Worm (Caenorhabditis elegans) whole organism, L3 larva: ENCODE data around the gene ZK1067.3.

Source experiments
- R02D3.7 ChIP-seq: fragments of 150-350 bp; optimal IDR thresholded peaks from 2 replicates; lab custom pipeline; 2014; ENCODE audit warnings: missing biosample characterization, missing genetic modification characterization
- ZK546.5 ChIP-seq: sonication (generic microtip); optimal IDR thresholded peaks from 2 replicates; lab custom pipeline; 2017; ENCODE audit warnings: missing biosample characterization, missing genetic modification characterization
- aly-2 ChIP-seq: fragments of 150-350 bp; optimal IDR thresholded peaks from 2 replicates; lab custom pipeline; 2014; ENCODE audit warnings: missing biosample characterization, missing genetic modification characterization
- ama-1 ChIP-seq: fragments of 150-350 bp; optimal IDR thresholded peaks from 2 replicates; lab custom pipeline; 2018
- ceh-16 ChIP-seq: sonication (generic microtip); optimal IDR thresholded peaks from 2 replicates; lab custom pipeline; 2017; ENCODE audit warnings: missing biosample characterization, missing genetic modification characterization
- ceh-9 ChIP-seq: sonication (generic microtip); optimal IDR thresholded peaks from 2 replicates; lab custom pipeline; 2018; ENCODE audit warnings: missing biosample characterization, missing genetic modification characterization
- daf-12 ChIP-seq: fragments of 150-350 bp; optimal IDR thresholded peaks from 2 replicates; lab custom pipeline; 2014; ENCODE audit warnings: missing biosample characterization, missing genetic modification reagents, missing genetic modification characterization
- egl-27 ChIP-seq: sonication (generic microtip); optimal IDR thresholded peaks from 4 replicates; lab custom pipeline; 2017; ENCODE audit warnings: missing biosample characterization, missing genetic modification reagents, missing genetic modification characterization
- egl-5 ChIP-seq: fragments of 150-350 bp; optimal IDR thresholded peaks from 2 replicates; lab custom pipeline; 2017; ENCODE audit warnings: missing biosample characterization, missing genetic modification reagents, missing genetic modification characterization, inconsistent platforms
- elt-1 ChIP-seq: fragments of 150-350 bp; optimal IDR thresholded peaks from 2 replicates; lab custom pipeline; 2014; ENCODE audit warnings: missing biosample characterization, missing genetic modification characterization
- elt-2 ChIP-seq: sonication (generic microtip); optimal IDR thresholded peaks from 2 replicates; lab custom pipeline; 2016; ENCODE audit warnings: missing genetic modification reagents, mild to moderate bottlenecking, missing genetic modification characterization, missing compliant biosample characterization
- elt-3 ChIP-seq, 3 experiments: fragments of 150-350 bp in 1 of 3; sonication (generic microtip) in 2 of 3; optimal IDR thresholded peaks; 2 replicates in 2 of 3; 4 replicates in 1 of 3; lab custom pipeline; 2014 to 2017; ENCODE audit warnings: missing biosample characterization in 3 of 3, missing genetic modification characterization in 3 of 3
- eor-1 ChIP-seq, 2 experiments: fragments of 150-350 bp; optimal IDR thresholded peaks; 2 replicates each; lab custom pipeline; 2014 to 2018; ENCODE audit warnings: missing biosample characterization in 2 of 2, missing genetic modification characterization in 2 of 2
- fkh-10 ChIP-seq: sonication (generic microtip); optimal IDR thresholded peaks from 2 replicates; lab custom pipeline; 2017; ENCODE audit warnings: missing biosample characterization, missing genetic modification reagents, missing genetic modification characterization
- fkh-2 ChIP-seq: fragments of 150-350 bp; optimal IDR thresholded peaks from 2 replicates; lab custom pipeline; 2014; ENCODE audit warnings: missing biosample characterization, missing genetic modification reagents, missing genetic modification characterization
- fos-1 ChIP-seq: fragments of 150-350 bp; optimal IDR thresholded peaks from 2 replicates; lab custom pipeline; 2014; ENCODE audit warnings: missing biosample characterization, missing genetic modification characterization
- hmg-11 ChIP-seq: sonication (generic microtip); optimal IDR thresholded peaks from 2 replicates; lab custom pipeline; 2016; ENCODE audit warnings: missing genetic modification characterization, missing compliant biosample characterization
- jun-1 ChIP-seq: fragments of 150-350 bp; optimal IDR thresholded peaks from 2 replicates; lab custom pipeline; 2014; ENCODE audit warnings: missing biosample characterization, missing genetic modification reagents, missing genetic modification characterization
- lin-15B ChIP-seq: fragments of 150-350 bp; optimal IDR thresholded peaks from 2 replicates; lab custom pipeline; 2014; ENCODE audit warnings: missing biosample characterization, missing genetic modification characterization
- lin-39 ChIP-seq: fragments of 150-350 bp; optimal IDR thresholded peaks from 2 replicates; lab custom pipeline; 2018; ENCODE audit warnings: missing biosample characterization, missing genetic modification reagents, missing genetic modification characterization
- mdl-1 ChIP-seq: fragments of 150-350 bp; optimal IDR thresholded peaks from 2 replicates; lab custom pipeline; 2014; ENCODE audit warnings: missing biosample characterization, missing genetic modification characterization
- nfya-1 ChIP-seq: sonication (generic microtip); optimal IDR thresholded peaks from 2 replicates; lab custom pipeline; 2017; ENCODE audit warnings: missing genetic modification characterization, mild to moderate bottlenecking, missing compliant biosample characterization, antibody characterized with exemption, moderate library complexity; ENCODE audit not compliant: insufficient read depth
- nhr-12 ChIP-seq: fragments of 150-350 bp; optimal IDR thresholded peaks from 2 replicates; lab custom pipeline; 2014; ENCODE audit warnings: missing biosample characterization, missing genetic modification characterization
- nhr-23 ChIP-seq: fragments of 150-350 bp; optimal IDR thresholded peaks from 2 replicates; lab custom pipeline; 2014; ENCODE audit warnings: missing biosample characterization, missing genetic modification reagents, missing genetic modification characterization
- nhr-237 ChIP-seq: fragments of 150-350 bp; optimal IDR thresholded peaks from 2 replicates; lab custom pipeline; 2014; ENCODE audit warnings: missing biosample characterization, missing genetic modification characterization
- nhr-25 ChIP-seq: sonication (generic microtip); optimal IDR thresholded peaks from 2 replicates; lab custom pipeline; 2017; ENCODE audit warnings: missing biosample characterization, missing genetic modification characterization
- nhr-28 ChIP-seq: fragments of 150-350 bp; optimal IDR thresholded peaks from 2 replicates; lab custom pipeline; 2014; ENCODE audit warnings: missing biosample characterization, missing genetic modification characterization
- nhr-67 ChIP-seq: fragments of 150-350 bp; optimal IDR thresholded peaks from 2 replicates; lab custom pipeline; 2014; ENCODE audit warnings: missing biosample characterization, missing genetic modification characterization
- nhr-76 ChIP-seq: fragments of 150-350 bp; sonication (generic microtip); optimal IDR thresholded peaks from 5 replicates; lab custom pipeline; 2014; ENCODE audit warnings: missing biosample characterization, missing genetic modification characterization
- pha-4 ChIP-seq: fragments of 150-350 bp; optimal IDR thresholded peaks from 2 replicates; lab custom pipeline; 2014; ENCODE audit warnings: missing biosample characterization, missing genetic modification reagents, missing genetic modification characterization
- pqm-1 ChIP-seq: fragments of 150-350 bp; optimal IDR thresholded peaks from 2 replicates; lab custom pipeline; 2017; ENCODE audit warnings: missing biosample characterization, missing genetic modification characterization, inconsistent platforms
- skn-1 ChIP-seq: fragments of 150-350 bp; optimal IDR thresholded peaks from 2 replicates; lab custom pipeline; 2014; ENCODE audit warnings: missing biosample characterization, missing genetic modification characterization
- snpc-4 ChIP-seq: fragments of 150-350 bp; optimal IDR thresholded peaks from 2 replicates; lab custom pipeline; 2014; ENCODE audit warnings: missing biosample characterization, missing genetic modification characterization
- tbx-2 ChIP-seq: sonication (generic microtip); optimal IDR thresholded peaks from 2 replicates; lab custom pipeline; 2016; ENCODE audit warnings: mild to moderate bottlenecking, missing genetic modification characterization, missing compliant biosample characterization
- unc-62 ChIP-seq: fragments of 150-350 bp; sonication (generic microtip); optimal IDR thresholded peaks from 4 replicates; lab custom pipeline; 2014; ENCODE audit warnings: missing biosample characterization, missing genetic modification reagents, missing genetic modification characterization
- zag-1 ChIP-seq: fragments of 150-350 bp; optimal IDR thresholded peaks from 2 replicates; lab custom pipeline; 2014; ENCODE audit warnings: missing biosample characterization, missing genetic modification characterization
- ztf-11 ChIP-seq: fragments of 150-350 bp; optimal IDR thresholded peaks from 2 replicates; lab custom pipeline; 2014; ENCODE audit warnings: missing biosample characterization, missing genetic modification characterization

ZK1067.3 gene

ce11 chrII:9222969-9223368 lies at the start of gene ZK1067.3:
Gene ZK1067.3, plus strand, starts transcription at chrII:9223269.
- no peak for TF ChIP-seq egl-27
- no peak for TF ChIP-seq lin-39 (tag; lab: Kevin White, UChicago)
- TF ChIP-seq nhr-67 (tag; lab: Kevin White, UChicago), result no peak
- no peak for TF ChIP-seq tbx-2 (tag; lab: Kevin White, UChicago)
- no peak for TF ChIP-seq eor-1 (tag; optimal IDR thresholded peaks at IDR 0.05; lab: Kevin White, UChicago)
- TF ChIP-seq mdl-1 (tag; lab: Kevin White, UChicago), result no peak
- no peak for TF ChIP-seq skn-1 (tag; lab: Kevin White, UChicago)
- no peak for TF ChIP-seq nhr-76
- TF ChIP-seq lin-15B (tag; lab: Kevin White, UChicago), result no peak
- TF ChIP-seq fos-1, result no peak
- no peak for TF ChIP-seq aly-2 (tag; lab: Kevin White, UChicago)
- TF ChIP-seq daf-12 (tag; lab: Kevin White, UChicago), result no peak
- TF ChIP-seq ztf-11 (tag; lab: Kevin White, UChicago), result no peak
- TF ChIP-seq zag-1 (tag; lab: Kevin White, UChicago), result no peak
- TF ChIP-seq ama-1 (lab: Kevin White, UChicago), result no peak
- TF ChIP-seq, all 47 proteins: peak for 0

- TF ChIP-seq nfya-1 (tag; lab: Kevin White, UChicago), result no peak
- no peak for TF ChIP-seq unc-62 (GFP tag; lab: Kevin White, UChicago)
- no peak for TF ChIP-seq fkh-2 (tag; lab: Kevin White, UChicago)
- no peak for TF ChIP-seq elt-3 (tag; optimal IDR thresholded peaks at IDR 0.05; lab: Kevin White, UChicago)
- no peak for TF ChIP-seq snpc-4
- no peak for TF ChIP-seq fkh-10 (GFP tag; lab: Kevin White, UChicago)
- TF ChIP-seq ceh-16 (tag; lab: Kevin White, UChicago), result no peak
- no peak for TF ChIP-seq pqm-1 (tag; lab: Kevin White, UChicago)
- no peak for TF ChIP-seq nhr-76
- no peak for TF ChIP-seq lin-15B (tag; lab: Kevin White, UChicago)
- no peak for TF ChIP-seq nhr-237
Observed at ce11 chrII:9173471-9173870, 49.6 kb upstream of the ZK1067.3 start.

- TF ChIP-seq nhr-12, result no peak
- TF ChIP-seq, all 47 proteins: peak for 0
Observed at ce11 chrII:9176523-9176922, 46.5 kb upstream of the ZK1067.3 start.

DNA sequence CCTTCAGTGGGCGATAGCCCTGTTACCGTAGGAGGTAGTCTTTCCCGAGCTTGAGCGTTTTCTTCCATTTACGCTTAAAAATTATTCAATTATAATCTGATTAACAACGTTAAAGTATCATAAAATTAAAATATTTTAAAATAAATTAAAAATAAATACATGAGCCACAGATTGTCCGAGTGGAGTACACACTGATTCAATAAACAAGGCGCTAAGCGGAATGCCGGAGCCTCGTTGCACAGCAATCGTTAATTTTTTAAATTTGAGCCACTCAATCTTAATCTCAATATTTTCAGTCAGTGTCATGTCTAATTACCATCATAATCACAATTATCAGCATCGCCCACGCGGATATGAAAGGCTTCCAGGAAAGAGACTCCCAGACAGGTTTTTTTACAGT lies 46.0 kb upstream of the ZK1067.3 start, which contains the start of the genes sec-5 and pir-1:
Gene sec-5, minus strand, starts transcription at position 73 of the 400 bp plus-strand sequence.
Gene pir-1, plus strand, starts transcription at position 221 of the 400 bp plus-strand sequence.
- TF ChIP-seq nhr-23 (tag; lab: Kevin White, UChicago), result no peak
- TF ChIP-seq lin-15B (tag; lab: Kevin White, UChicago), result peak; percentile 58
- no peak for TF ChIP-seq daf-12 (tag; lab: Kevin White, UChicago)
- TF ChIP-seq unc-62 (GFP tag; lab: Kevin White, UChicago), result no peak
- no peak for TF ChIP-seq elt-3 (tag; optimal IDR thresholded peaks at IDR 0.05; lab: Kevin White, UChicago)
- no peak for TF ChIP-seq ztf-11 (tag; lab: Kevin White, UChicago)
- TF ChIP-seq lin-39 (tag; lab: Kevin White, UChicago), result peak; percentile 48
- TF ChIP-seq ceh-9, result no peak
- TF ChIP-seq aly-2 (tag; lab: Kevin White, UChicago), result no peak
- peak; percentile 82 for TF ChIP-seq pha-4 (tag; lab: Kevin White, UChicago)
- no peak for TF ChIP-seq ama-1 (lab: Kevin White, UChicago)
- TF ChIP-seq elt-1 (tag; lab: Kevin White, UChicago), result no peak
- TF ChIP-seq nhr-28, result no peak
- peak; percentile 23 for TF ChIP-seq hmg-11
- TF ChIP-seq egl-5 (tag; lab: Kevin White, UChicago), result peak; percentile 40
- TF ChIP-seq nfya-1 (tag; lab: Kevin White, UChicago), result peak; percentile 45
- TF ChIP-seq nhr-237, result no peak
- TF ChIP-seq fkh-10 (GFP tag; lab: Kevin White, UChicago), result no peak
- no peak for TF ChIP-seq nhr-67 (tag; lab: Kevin White, UChicago)
- TF ChIP-seq mdl-1 (tag; lab: Kevin White, UChicago), result no peak
- no peak for TF ChIP-seq R02D3.7
- no peak for TF ChIP-seq ZK546.5 (tag; lab: Kevin White, UChicago)
- no peak for TF ChIP-seq jun-1 (tag; lab: Kevin White, UChicago)
- no peak for TF ChIP-seq egl-27
- TF ChIP-seq nhr-25 (tag; lab: Kevin White, UChicago), result no peak
- TF ChIP-seq elt-2, result peak; percentile 16
